Fruit fly (Drosophila melanogaster) whole organism, embryonic: ENCODE measurements around the gene CG5516.

ENCODE experiments used
- Antp ChIP-seq: fragments of 200-800 bp; sonication (Bioruptor generic); optimal IDR thresholded peaks from 3 replicates; lab custom pipeline; 2016; ENCODE audit warnings: missing biosample characterization, missing genetic modification characterization
- Asciz ChIP-seq: fragments of 200-800 bp; sonication (Bioruptor generic); optimal IDR thresholded peaks from 2 replicates; lab custom pipeline; 2017; ENCODE audit warnings: missing biosample characterization, mild to moderate bottlenecking, missing genetic modification characterization, missing genetic modification reagents
- Bdp1 ChIP-seq: fragments of 200-800 bp; sonication (Bioruptor generic); optimal IDR thresholded peaks from 3 replicates; lab custom pipeline; 2016; ENCODE audit warnings: missing biosample characterization, missing genetic modification characterization
- CG11695 ChIP-seq: fragments of 200-800 bp; sonication (Bioruptor generic); IDR thresholded peaks from 3 replicates; pipeline ENCODE4 v1.3.6; 2022; ENCODE audit warnings: missing biosample characterization, missing genetic modification characterization
- CG12391 ChIP-seq: fragments of 200-800 bp; sonication (Bioruptor generic); optimal IDR thresholded peaks from 3 replicates; lab custom pipeline; 2018; ENCODE audit warnings: missing biosample characterization, mild to moderate bottlenecking, missing genetic modification characterization, moderate library complexity
- CG12942 ChIP-seq: fragments of 200-800 bp; sonication (Bioruptor generic); optimal IDR thresholded peaks from 3 replicates; lab custom pipeline; 2016; ENCODE audit warnings: missing biosample characterization, missing genetic modification characterization
- CG15601 ChIP-seq: fragments of 200-800 bp; sonication (Bioruptor generic); optimal IDR thresholded peaks from 3 replicates; lab custom pipeline; 2019; ENCODE audit warnings: missing biosample characterization, mild to moderate bottlenecking, missing genetic modification characterization, moderate library complexity
- CG16863 ChIP-seq: fragments of 200-800 bp; sonication (Bioruptor generic); optimal IDR thresholded peaks from 3 replicates; lab custom pipeline; 2016; ENCODE audit warnings: missing biosample characterization, missing genetic modification characterization
- CG2120 ChIP-seq: fragments of 200-800 bp; sonication (Bioruptor generic); optimal IDR thresholded peaks from 3 replicates; lab custom pipeline; 2016; ENCODE audit warnings: missing biosample characterization, missing genetic modification characterization
- CG2199 ChIP-seq: fragments of 200-800 bp; sonication (Bioruptor generic); IDR thresholded peaks from 3 replicates; pipeline ENCODE4 v1.3.6; 2022; ENCODE audit warnings: missing biosample characterization, missing genetic modification characterization
- CG31224 ChIP-seq: fragments of 200-800 bp; sonication (Bioruptor generic); IDR thresholded peaks from 2 replicates; pipeline ENCODE4 v1.3.6; 2022; ENCODE audit warnings: missing biosample characterization, missing genetic modification characterization
- CG34422 ChIP-seq: fragments of 200-800 bp; sonication (Bioruptor generic); IDR thresholded peaks from 3 replicates; pipeline ENCODE4 v1.3.6; 2022; ENCODE audit warnings: missing biosample characterization, missing genetic modification characterization
- CG5180 ChIP-seq: fragments of 200-800 bp; sonication (Bioruptor generic); optimal IDR thresholded peaks from 3 replicates; lab custom pipeline; 2017; ENCODE audit warnings: missing biosample characterization, missing genetic modification characterization, mild to moderate bottlenecking, moderate library complexity, missing genetic modification reagents
- CG5245 ChIP-seq: fragments of 200-800 bp; sonication (Bioruptor generic); optimal IDR thresholded peaks from 3 replicates; lab custom pipeline; 2016; ENCODE audit warnings: missing biosample characterization, missing genetic modification characterization
- CG6272 ChIP-seq: fragments of 200-800 bp; sonication (Bioruptor generic); IDR thresholded peaks from 2 replicates; pipeline ENCODE4 v1.3.6; 2022; ENCODE audit warnings: missing biosample characterization, missing genetic modification characterization
- CG7372 ChIP-seq: fragments of 200-800 bp; sonication (Bioruptor generic); IDR thresholded peaks from 2 replicates; pipeline ENCODE4 v1.3.6; 2022; ENCODE audit warnings: missing biosample characterization, missing genetic modification characterization
- CG8290 ChIP-seq, 3 experiments: fragments of 200-800 bp; sonication (Bioruptor generic); optimal IDR thresholded peaks; 2 replicates each; lab custom pipeline; 2016 to 2019; ENCODE audit warnings: missing biosample characterization in 3 of 3, missing genetic modification characterization in 3 of 3, mild to moderate bottlenecking in 2 of 3, moderate library complexity in 1 of 3
- CG8388 ChIP-seq: fragments of 200-800 bp; sonication (Bioruptor generic); optimal IDR thresholded peaks from 2 replicates; lab custom pipeline; 2019; ENCODE audit warnings: missing biosample characterization, mild to moderate bottlenecking, missing genetic modification characterization, moderate library complexity
- Chrac-16 ChIP-seq: fragments of 200-800 bp; sonication (Bioruptor generic); optimal IDR thresholded peaks from 3 replicates; lab custom pipeline; 2016; ENCODE audit warnings: missing biosample characterization, missing genetic modification characterization
- CkIIα-i1 ChIP-seq: fragments of 200-800 bp; sonication (Bioruptor generic); IDR thresholded peaks from 2 replicates; pipeline ENCODE4 v1.3.6; 2022; ENCODE audit warnings: missing biosample characterization, missing genetic modification characterization
- Dad ChIP-seq: fragments of 200-800 bp; sonication (Bioruptor generic); optimal IDR thresholded peaks from 3 replicates; lab custom pipeline; 2016; ENCODE audit warnings: missing biosample characterization, missing genetic modification characterization
- Dip3 ChIP-seq: fragments of 200-800 bp; sonication (Bioruptor generic); optimal IDR thresholded peaks from 3 replicates; lab custom pipeline; 2016; ENCODE audit warnings: missing biosample characterization, missing genetic modification characterization
- Dll ChIP-seq: fragments of 200-800 bp; sonication (Bioruptor generic); IDR thresholded peaks from 4 replicates; pipeline ENCODE4 v1.3.6; 2022; ENCODE audit warnings: missing biosample characterization, missing genetic modification characterization; ENCODE audit not compliant: partially characterized antibody
- Doc3 ChIP-seq: fragments of 200-800 bp; sonication (Bioruptor generic); IDR thresholded peaks from 3 replicates; pipeline ENCODE4 v1.3.6; 2022; ENCODE audit warnings: missing biosample characterization, missing genetic modification characterization; ENCODE audit not compliant: partially characterized antibody
- Ets97D ChIP-seq: fragments of 200-800 bp; sonication (Bioruptor generic); optimal IDR thresholded peaks from 3 replicates; lab custom pipeline; 2016; ENCODE audit warnings: missing biosample characterization, missing genetic modification characterization
- Hand ChIP-seq: fragments of 200-800 bp; sonication (Bioruptor generic); optimal IDR thresholded peaks from 2 replicates; lab custom pipeline; 2017; ENCODE audit warnings: mild to moderate bottlenecking, missing biosample characterization, missing genetic modification reagents, missing genetic modification characterization
- Jarid2 ChIP-seq: fragments of 200-800 bp; sonication (Bioruptor generic); optimal IDR thresholded peaks from 3 replicates; lab custom pipeline; 2017; ENCODE audit warnings: mild to moderate bottlenecking, missing biosample characterization, missing genetic modification reagents, missing genetic modification characterization
- Lpt ChIP-seq: fragments of >200 bp; optimal IDR thresholded peaks from 2 replicates; lab custom pipeline; 2018; ENCODE audit warnings: missing biosample characterization, missing genetic modification characterization
- Med ChIP-seq: fragments of 200-800 bp; sonication (Bioruptor generic); peaks from one replicate; lab custom pipeline; 2016; ENCODE audit warnings: missing biosample characterization, missing genetic modification characterization, mild to moderate bottlenecking, inconsistent platforms, moderate library complexity
- Nf-YA ChIP-seq: fragments of 200-800 bp; sonication (Bioruptor generic); IDR thresholded peaks from 2 replicates; pipeline ENCODE4 v1.3.6; 2022; ENCODE audit warnings: missing biosample characterization, missing genetic modification characterization
- Opbp ChIP-seq: fragments of 200-800 bp; sonication (Bioruptor generic); IDR thresholded peaks from 3 replicates; pipeline ENCODE4 v1.3.6; 2022; ENCODE audit warnings: missing biosample characterization, missing genetic modification characterization; ENCODE audit not compliant: partially characterized antibody
- PHDP ChIP-seq: fragments of 200-800 bp; sonication (Bioruptor generic); optimal IDR thresholded peaks from 3 replicates; lab custom pipeline; 2018; ENCODE audit warnings: missing biosample characterization, mild to moderate bottlenecking, missing genetic modification characterization, moderate library complexity
- Rfx ChIP-seq: fragments of 200-800 bp; sonication (Bioruptor generic); IDR thresholded peaks from 2 replicates; pipeline ENCODE4 v1.3.6; 2022; ENCODE audit warnings: missing biosample characterization, missing genetic modification characterization
- Side ChIP-seq: fragments of 200-800 bp; sonication (Bioruptor generic); optimal IDR thresholded peaks from 2 replicates; lab custom pipeline; 2016; ENCODE audit warnings: missing biosample characterization, missing genetic modification characterization
- Sry-β ChIP-seq: fragments of 200-800 bp; sonication (Bioruptor generic); optimal IDR thresholded peaks from 2 replicates; lab custom pipeline; 2018; ENCODE audit warnings: missing biosample characterization, mild to moderate bottlenecking, missing genetic modification characterization, moderate library complexity
- Sry-δ ChIP-seq: fragments of 200-800 bp; sonication (Bioruptor generic); optimal IDR thresholded peaks from 2 replicates; lab custom pipeline; 2016; ENCODE audit warnings: missing biosample characterization, missing genetic modification characterization
- bowl ChIP-seq: fragments of 200-800 bp; sonication (Bioruptor generic); IDR thresholded peaks from 2 replicates; pipeline ENCODE4 v1.3.6; 2022; ENCODE audit warnings: missing biosample characterization, missing genetic modification characterization
- hkb ChIP-seq, 2 experiments: fragments of 200-800 bp in 1 of 2; fragments of >200 bp in 1 of 2; sonication (Bioruptor generic) in 1 of 2; IDR thresholded peaks in 1 of 2; optimal IDR thresholded peaks in 1 of 2; 2 replicates each; pipeline versions ENCODE4 v1.3.6 to Lab custom; 2017 to 2022; ENCODE audit warnings: missing biosample characterization in 1 of 2, missing genetic modification characterization in 1 of 2
- ken ChIP-seq: fragments of 200-800 bp; sonication (Bioruptor generic); IDR thresholded peaks from 3 replicates; pipeline ENCODE4 v1.3.6; 2022; ENCODE audit warnings: missing biosample characterization, missing genetic modification characterization
- lilli ChIP-seq: fragments of 200-800 bp; sonication (Bioruptor generic); optimal IDR thresholded peaks from 3 replicates; lab custom pipeline; 2016; ENCODE audit warnings: missing biosample characterization, missing genetic modification characterization
- lola ChIP-seq, 3 experiments: fragments of >200 bp in 2 of 3; fragments of 200-800 bp in 1 of 3; sonication (Bioruptor generic) in 1 of 3; optimal IDR thresholded peaks; 2 replicates each; lab custom pipeline; 2017 to 2019; ENCODE audit warnings: missing biosample characterization in 3 of 3, missing genetic modification characterization in 3 of 3, mild to moderate bottlenecking in 1 of 3, moderate library complexity in 1 of 3
- mirr ChIP-seq: fragments of 200-800 bp; sonication (Bioruptor generic); optimal IDR thresholded peaks from 3 replicates; lab custom pipeline; 2018; ENCODE audit warnings: missing biosample characterization, mild to moderate bottlenecking, missing genetic modification characterization
- nerfin-2 ChIP-seq: fragments of 200-800 bp; sonication (Bioruptor generic); IDR thresholded peaks from 2 replicates; pipeline ENCODE4 v1.3.6; 2022; ENCODE audit warnings: missing biosample characterization, missing genetic modification characterization; ENCODE audit not compliant: partially characterized antibody
- slou ChIP-seq: fragments of 200-800 bp; sonication (Bioruptor generic); optimal IDR thresholded peaks from 3 replicates; lab custom pipeline; 2016; ENCODE audit warnings: missing biosample characterization, missing genetic modification characterization
- sna ChIP-seq: fragments of 200-800 bp; sonication (Bioruptor generic); IDR thresholded peaks from 2 replicates; pipeline ENCODE4 v1.3.6; 2022; ENCODE audit warnings: missing biosample characterization, missing genetic modification characterization; ENCODE audit not compliant: partially characterized antibody
- sob ChIP-seq: fragments of 200-800 bp; sonication (Bioruptor generic); IDR thresholded peaks from 2 replicates; pipeline ENCODE4 v1.3.6; 2022; ENCODE audit warnings: missing biosample characterization, missing genetic modification characterization
- tgo ChIP-seq: fragments of 200-800 bp; sonication (Bioruptor generic); IDR thresholded peaks from 3 replicates; pipeline ENCODE4 v1.3.6; 2022; ENCODE audit warnings: missing biosample characterization, missing genetic modification characterization
- tin ChIP-seq: fragments of 200-800 bp; sonication (Bioruptor generic); optimal IDR thresholded peaks from 3 replicates; lab custom pipeline; 2016; ENCODE audit warnings: missing biosample characterization, missing genetic modification characterization
- tup ChIP-seq: fragments of 200-800 bp; sonication (Bioruptor generic); optimal IDR thresholded peaks from 2 replicates; lab custom pipeline; 2016; ENCODE audit warnings: missing biosample characterization, mild to moderate bottlenecking, missing genetic modification characterization, moderate library complexity
- vfl ChIP-seq: fragments of 200-800 bp; sonication (Bioruptor generic); optimal IDR thresholded peaks from 2 replicates; lab custom pipeline; 2016; ENCODE audit warnings: missing biosample characterization, missing genetic modification characterization

CG5516 gene

dm6 chr3R:15974235-15974634 lies 10.6 kb downstream of the CG5516 start (continued):
- peak; percentile 70 for TF ChIP-seq CG5180
- TF ChIP-seq sna, result no peak
- no peak for TF ChIP-seq CG2199 (GFP tag; lab: Robert Waterston, UW)
- no peak for TF ChIP-seq Sry-β (GFP tag; lab: Kevin White, UChicago)
- TF ChIP-seq Jarid2 (GFP tag; lab: Kevin White, UChicago), result no peak
- TF ChIP-seq Dip3, result peak; percentile 58
- TF ChIP-seq Dad (GFP tag; lab: Kevin White, UChicago), result peak; percentile 80
- peak; percentile 86 for TF ChIP-seq CG12391 (tag; lab: Kevin White, UChicago)
- no peak for TF ChIP-seq Nf-YA (GFP tag; lab: Robert Waterston, UW)
- no peak for TF ChIP-seq Dll (GFP tag; lab: Robert Waterston, UW)
- TF ChIP-seq Asciz, result peak; percentile 68
- TF ChIP-seq CG15601 (tag; lab: Kevin White, UChicago), result peak; percentile 63
- no peak for TF ChIP-seq tup (GFP tag; lab: Kevin White, UChicago)
- peak; percentile 76 for TF ChIP-seq CG5245 (GFP tag; lab: Kevin White, UChicago)
- TF ChIP-seq Chrac-16 (GFP tag; lab: Kevin White, UChicago), result peak; percentile 85
- no peak for TF ChIP-seq bowl (GFP tag; lab: Robert Waterston, UW)
- no peak for TF ChIP-seq CG8290 (GFP tag; optimal IDR thresholded peaks at IDR 0.05; lab: Kevin White, UChicago)
- TF ChIP-seq CG8290 (tag; optimal IDR thresholded peaks at IDR 0.05; lab: Kevin White, UChicago), result peak in 1 of 2 experiments; percentile 82
- TF ChIP-seq CG11695 (GFP tag; lab: Robert Waterston, UW), result no peak
- peak in 1 of 3 experiments; percentile 70 for TF ChIP-seq lola (GFP tag; optimal IDR thresholded peaks at IDR 0.05; lab: Kevin White, UChicago)
- TF ChIP-seq mirr, result peak; percentile 23
- peak; percentile 25 for TF ChIP-seq Sry-δ (GFP tag; lab: Kevin White, UChicago)
- TF ChIP-seq CG8388 (GFP tag; lab: Kevin White, UChicago), result peak; percentile 78
- peak; percentile 78 for TF ChIP-seq tin (GFP tag; lab: Kevin White, UChicago)
- no peak for TF ChIP-seq CG34422 (GFP tag; lab: Robert Waterston, UW)
- TF ChIP-seq CG16863, result peak; percentile 80
- TF ChIP-seq Antp (GFP tag; lab: Kevin White, UChicago), result peak; percentile 74
- TF ChIP-seq Ets97D (GFP tag; lab: Kevin White, UChicago), result peak; percentile 35
- TF ChIP-seq Lpt (GFP tag; lab: Kevin White, UChicago), result no peak
- peak; percentile 51 for TF ChIP-seq Hand (GFP tag; lab: Kevin White, UChicago)
- TF ChIP-seq nerfin-2 (GFP tag; lab: Robert Waterston, UW), result no peak
- TF ChIP-seq CkIIα-i1, result no peak
- no peak for TF ChIP-seq tgo
- peak; percentile 69 for TF ChIP-seq CG12942 (GFP tag; lab: Kevin White, UChicago)
- no peak for TF ChIP-seq CG31224 (GFP tag; lab: Robert Waterston, UW)
- no peak for TF ChIP-seq hkb (optimal IDR thresholded peaks at IDR 0.05; lab: Kevin White, UChicago)
- TF ChIP-seq hkb (GFP tag; IDR thresholded peaks at IDR 0.05; lab: Robert Waterston, UW), result no peak
- TF ChIP-seq Side (GFP tag; lab: Kevin White, UChicago), result peak; percentile 61
- no peak for TF ChIP-seq Doc3
- peak; percentile 73 for TF ChIP-seq CG6272 (GFP tag; lab: Robert Waterston, UW)
- TF ChIP-seq ken (GFP tag; lab: Robert Waterston, UW), result no peak
- peak; percentile 83 for TF ChIP-seq CG2120 (GFP tag; lab: Kevin White, UChicago)
- no peak for TF ChIP-seq Opbp (GFP tag; lab: Robert Waterston, UW)
- TF ChIP-seq PHDP (tag; lab: Kevin White, UChicago), result peak; percentile 84
- peak; percentile 83 for TF ChIP-seq lilli (GFP tag; lab: Kevin White, UChicago)
- TF ChIP-seq Rfx (GFP tag; lab: Robert Waterston, UW), result no peak
- no peak for TF ChIP-seq sob (GFP tag; lab: Robert Waterston, UW)
- no peak for TF ChIP-seq CG7372 (GFP tag; lab: Robert Waterston, UW)
- TF ChIP-seq Bdp1 (GFP tag; lab: Kevin White, UChicago), result peak; percentile 45
- peak; percentile 32 for TF ChIP-seq vfl
- TF ChIP-seq slou (GFP tag; lab: Kevin White, UChicago), result no peak
- peak; percentile 94 for TF ChIP-seq Med (GFP tag; lab: Kevin White, UChicago)
